Fruit fly (Drosophila melanogaster) whole organism, adult: Measurements from ENCODE around the gene Cwc25.

Experiments
- CG11617 ChIP-seq: fragments of 200-800 bp; sonication (Bioruptor generic); optimal IDR thresholded peaks from 2 replicates; lab custom pipeline; 2017; ENCODE audit warnings: mild to moderate bottlenecking, missing biosample characterization, missing genetic modification reagents, missing genetic modification characterization
- CG12768 ChIP-seq: fragments of 200-800 bp; sonication (Bioruptor generic); optimal IDR thresholded peaks from 2 replicates; lab custom pipeline; 2017; ENCODE audit warnings: missing biosample characterization, missing genetic modification characterization, mild to moderate bottlenecking, moderate library complexity, missing genetic modification reagents
- CG14711 ChIP-seq: fragments of 200-800 bp; sonication (Bioruptor generic); optimal IDR thresholded peaks from 2 replicates; lab custom pipeline; 2018; ENCODE audit warnings: missing biosample characterization, mild to moderate bottlenecking, missing genetic modification characterization, moderate library complexity
- CG1620 ChIP-seq: fragments of 200-800 bp; sonication (Bioruptor generic); optimal IDR thresholded peaks from 2 replicates; lab custom pipeline; 2016; ENCODE audit warnings: missing biosample characterization, missing genetic modification characterization
- CG33017 ChIP-seq: fragments of 200-800 bp; sonication (Bioruptor generic); optimal IDR thresholded peaks from 2 replicates; lab custom pipeline; 2018; ENCODE audit warnings: missing biosample characterization, mild to moderate bottlenecking, missing genetic modification characterization, moderate library complexity
- CG5204 ChIP-seq: fragments of 200-800 bp; sonication (Bioruptor generic); optimal IDR thresholded peaks from 2 replicates; lab custom pipeline; 2016; ENCODE audit warnings: missing biosample characterization, missing genetic modification characterization
- CG7045 ChIP-seq: fragments of 200-800 bp; sonication (Bioruptor generic); optimal IDR thresholded peaks from 2 replicates; lab custom pipeline; 2017; ENCODE audit warnings: missing biosample characterization, mild to moderate bottlenecking, missing genetic modification characterization
- CG7101 ChIP-seq: fragments of 200-800 bp; sonication (Bioruptor generic); optimal IDR thresholded peaks from 2 replicates; lab custom pipeline; 2018; ENCODE audit warnings: missing biosample characterization, mild to moderate bottlenecking, missing genetic modification characterization, moderate library complexity
- Clk ChIP-seq: fragments of 200-800 bp; sonication (Bioruptor generic); optimal IDR thresholded peaks from 2 replicates; lab custom pipeline; 2017; ENCODE audit warnings: missing biosample characterization, missing genetic modification characterization
- Crg-1 ChIP-seq: fragments of 200-800 bp; sonication (Bioruptor generic); optimal IDR thresholded peaks from 2 replicates; lab custom pipeline; 2016; ENCODE audit warnings: missing biosample characterization, missing genetic modification characterization
- Hr96 ChIP-seq: fragments of 200-800 bp; sonication (Bioruptor generic); optimal IDR thresholded peaks from 2 replicates; lab custom pipeline; 2016; ENCODE audit warnings: missing biosample characterization, missing genetic modification characterization
- Mnt ChIP-seq: fragments of 200-800 bp; sonication (Bioruptor generic); optimal IDR thresholded peaks from 2 replicates; lab custom pipeline; 2016; ENCODE audit warnings: missing biosample characterization, mild to moderate bottlenecking, missing genetic modification characterization
- bab1 ChIP-seq: fragments of 200-800 bp; sonication (Bioruptor generic); optimal IDR thresholded peaks from 3 replicates; lab custom pipeline; 2019; ENCODE audit warnings: missing biosample characterization, mild to moderate bottlenecking, missing genetic modification characterization, moderate library complexity
- cic ChIP-seq: fragments of 200-800 bp; sonication (Bioruptor generic); optimal IDR thresholded peaks from 2 replicates; lab custom pipeline; 2017; ENCODE audit warnings: missing biosample characterization, mild to moderate bottlenecking, missing genetic modification characterization, moderate library complexity
- cnc ChIP-seq, 2 experiments: fragments of >200 bp; optimal IDR thresholded peaks; 2 replicates each; lab custom pipeline; 2017
- kay ChIP-seq: fragments of 200-800 bp; sonication (Bioruptor generic); peaks from one replicate; lab custom pipeline; 2016; ENCODE audit warnings: missing biosample characterization, missing genetic modification characterization, borderline replicate concordance
- ovo ChIP-seq: fragments of 200-800 bp; sonication (Bioruptor generic); optimal IDR thresholded peaks from 2 replicates; lab custom pipeline; 2016; ENCODE audit warnings: missing biosample characterization, missing genetic modification characterization
- pad ChIP-seq: fragments of 200-800 bp; sonication (Bioruptor generic); optimal IDR thresholded peaks from 3 replicates; lab custom pipeline; 2017; ENCODE audit warnings: missing biosample characterization, missing genetic modification characterization, mild to moderate bottlenecking, moderate library complexity, missing genetic modification reagents
- tj ChIP-seq: fragments of 200-800 bp; sonication (Bioruptor generic); optimal IDR thresholded peaks from 3 replicates; lab custom pipeline; 2017; ENCODE audit warnings: missing biosample characterization, mild to moderate bottlenecking, missing genetic modification characterization, moderate library complexity
- toe ChIP-seq: fragments of 200-800 bp; sonication (Bioruptor generic); optimal IDR thresholded peaks from 2 replicates; lab custom pipeline; 2016; ENCODE audit warnings: missing biosample characterization, missing genetic modification characterization

Gene Cwc25

dm6 chr2L:2749144-2749766 lies 4.4 kb downstream of the Cwc25 start:
- TF ChIP-seq CG12768 (GFP tag; lab: Kevin White, UChicago) = peak; percentile 80
- TF ChIP-seq kay (GFP tag; lab: Kevin White, UChicago) = no peak
- peak; percentile 40 for TF ChIP-seq tj
- no peak for TF ChIP-seq cnc (optimal IDR thresholded peaks at IDR 0.05; lab: Kevin White, UChicago)
- peak; percentile 76 for TF ChIP-seq cic (GFP tag; lab: Kevin White, UChicago)
- TF ChIP-seq CG7101 (tag; lab: Kevin White, UChicago) = peak; percentile 21
- no peak for TF ChIP-seq Crg-1
- TF ChIP-seq CG7045 (GFP tag; lab: Kevin White, UChicago) = peak; percentile 7
- no peak for TF ChIP-seq CG1620
- TF ChIP-seq Hr96 (GFP tag; lab: Kevin White, UChicago) = no peak
- TF ChIP-seq Mnt (GFP tag; lab: Kevin White, UChicago) = no peak
- no peak for TF ChIP-seq toe
- no peak for TF ChIP-seq CG5204
- peak; percentile 40 for TF ChIP-seq CG33017 (tag; lab: Kevin White, UChicago)
- TF ChIP-seq Clk (GFP tag; lab: Kevin White, UChicago) = peak; percentile 54
- no peak for TF ChIP-seq CG14711
- peak; percentile 27 for TF ChIP-seq pad (GFP tag; lab: Kevin White, UChicago)
- TF ChIP-seq ovo (GFP tag; lab: Kevin White, UChicago) = no peak
- peak; percentile 5 for TF ChIP-seq bab1 (GFP tag; lab: Kevin White, UChicago)
- TF ChIP-seq CG11617 = no peak

dm6 chr2L:2750337-2751084 lies 5.6 kb downstream of the Cwc25 start:
- TF ChIP-seq kay (GFP tag; lab: Kevin White, UChicago) (no peak), cic (GFP tag; lab: Kevin White, UChicago) (no peak), CG7101 (tag; lab: Kevin White, UChicago) (peak; percentile 56), CG33017 (tag; lab: Kevin White, UChicago) (peak; percentile 86), Hr96 (GFP tag; lab: Kevin White, UChicago) (peak; percentile 4), CG11617 (peak; percentile 40), Crg-1 (peak; percentile 32), CG14711 (peak; percentile 60), tj (peak; percentile 52), Mnt (GFP tag; lab: Kevin White, UChicago) (no peak), CG7045 (GFP tag; lab: Kevin White, UChicago) (peak; percentile 53), toe (peak; percentile 1), CG12768 (GFP tag; lab: Kevin White, UChicago) (peak; percentile 36)

dm6 chr2L:2751085-2751710 lies 6.3 kb downstream of the Cwc25 start:
- TF ChIP-seq Crg-1 = peak; percentile 23
- TF ChIP-seq kay (GFP tag; lab: Kevin White, UChicago) = no peak
- TF ChIP-seq ovo (GFP tag; lab: Kevin White, UChicago) = peak; percentile 14
- no peak for TF ChIP-seq CG7101 (tag; lab: Kevin White, UChicago)
- no peak for TF ChIP-seq toe
- peak; percentile 54 for TF ChIP-seq Mnt (GFP tag; lab: Kevin White, UChicago)
- no peak for TF ChIP-seq tj
- TF ChIP-seq CG5204 = no peak
- no peak for TF ChIP-seq Clk (GFP tag; lab: Kevin White, UChicago)
- TF ChIP-seq CG1620 = no peak
- TF ChIP-seq CG14711 = peak; percentile 5
- TF ChIP-seq bab1 (GFP tag; lab: Kevin White, UChicago) = no peak
- TF ChIP-seq Hr96 (GFP tag; lab: Kevin White, UChicago) = no peak
- TF ChIP-seq CG11617 = no peak
- no peak for TF ChIP-seq cnc (optimal IDR thresholded peaks at IDR 0.05; lab: Kevin White, UChicago)
- TF ChIP-seq CG12768 (GFP tag; lab: Kevin White, UChicago) = peak; percentile 44
- TF ChIP-seq CG33017 (tag; lab: Kevin White, UChicago) = no peak
- peak; percentile 91 for TF ChIP-seq cic (GFP tag; lab: Kevin White, UChicago)
- no peak for TF ChIP-seq CG7045 (GFP tag; lab: Kevin White, UChicago)
- TF ChIP-seq pad (GFP tag; lab: Kevin White, UChicago) = no peak

dm6 chr2L:2751904-2752459 lies 7.1 kb downstream of the Cwc25 start, which contains the start of gene Bacc:
Gene Bacc (plus strand): TSS chr2L:2752445.
- TF ChIP-seq Hr96 (GFP tag; lab: Kevin White, UChicago) (peak; percentile 90), toe (peak; percentile 87), pad (GFP tag; lab: Kevin White, UChicago) (peak; percentile 77), Crg-1 (peak; percentile 74), CG33017 (tag; lab: Kevin White, UChicago) (peak; percentile 87), CG12768 (GFP tag; lab: Kevin White, UChicago) (peak; percentile 78), Clk (GFP tag; lab: Kevin White, UChicago) (peak; percentile 84), bab1 (GFP tag; lab: Kevin White, UChicago) (peak; percentile 89), CG7101 (tag; lab: Kevin White, UChicago) (peak; percentile 91), cnc (optimal IDR thresholded peaks at IDR 0.05; lab: Kevin White, UChicago) (no peak), tj (peak; percentile 81), cic (GFP tag; lab: Kevin White, UChicago) (no peak), CG14711 (peak; percentile 76), CG1620 (peak; percentile 76), kay (GFP tag; lab: Kevin White, UChicago) (no peak), CG7045 (GFP tag; lab: Kevin White, UChicago) (peak; percentile 93), CG5204 (peak; percentile 96), Mnt (GFP tag; lab: Kevin White, UChicago) (peak; percentile 30), ovo (GFP tag; lab: Kevin White, UChicago) (peak; percentile 63), CG11617 (peak; percentile 96)
